Fruit fly (Drosophila melanogaster): ENCODE results near the gene CG17734.

CG17734 gene

DNA sequence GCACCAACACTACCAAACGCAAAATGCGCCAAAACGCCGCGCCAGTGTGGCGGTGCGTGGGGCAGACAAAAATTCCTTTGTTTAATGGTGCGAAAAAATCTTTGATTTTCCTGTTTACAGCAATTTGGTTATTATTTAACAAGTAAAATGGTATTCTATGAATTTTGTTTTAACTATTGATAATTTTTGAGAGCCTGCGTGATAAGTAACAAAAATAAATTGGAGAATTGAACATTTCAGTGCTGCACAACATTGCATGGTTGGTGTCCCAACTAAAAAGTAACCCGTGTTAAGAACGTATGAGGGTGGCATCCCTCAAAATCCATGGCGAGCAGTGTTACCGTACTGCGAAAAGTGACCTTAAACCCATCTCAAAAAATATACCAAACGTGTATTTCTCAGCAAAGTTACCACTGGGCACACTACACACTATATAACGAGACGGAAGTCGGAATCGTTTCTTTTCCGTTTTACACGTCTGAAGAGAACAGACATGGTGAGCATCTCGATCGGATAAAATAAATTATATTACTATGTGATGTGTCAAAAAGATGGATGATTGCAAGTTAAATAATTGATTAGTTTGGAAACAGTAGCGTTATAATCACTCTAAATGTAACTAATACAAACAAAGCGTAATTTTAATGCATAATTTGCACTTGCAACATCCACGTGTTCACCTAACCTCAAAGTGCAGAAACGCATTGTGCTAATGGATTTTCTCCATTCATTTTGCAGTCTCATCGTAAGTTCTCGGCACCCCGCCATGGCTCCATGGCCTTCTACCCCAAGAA, 22.2 kb downstream of the CG17734 start, which contains the start of the genes CG6693 and RpL3 (continued):
- TF ChIP-seq CG5245 (GFP tag; optimal IDR thresholded peaks at IDR 0.05) (peak; percentile 38), CG9932 (GFP tag; IDR thresholded peaks at IDR 0.05) (peak; percentile 63), CG8359 (GFP tag; optimal IDR thresholded peaks at IDR 0.05; ENCODE audit: borderline replicate concordance) (peak; percentile 46), tup (GFP tag; optimal IDR thresholded peaks at IDR 0.05) (no peak), jing (GFP tag; optimal IDR thresholded peaks at IDR 0.05) (no peak), Side (GFP tag; optimal IDR thresholded peaks at IDR 0.05) (peak; percentile 63), crc (GFP tag; optimal IDR thresholded peaks at IDR 0.05) (no peak), CG8388 (GFP tag; optimal IDR thresholded peaks at IDR 0.05) (peak; percentile 58), CG42726 (GFP tag; IDR thresholded peaks at IDR 0.05; ENCODE audit: partially characterized antibody) (peak; percentile 77; the same call in 1 of the 2 replicates), Deaf1 (tag; optimal IDR thresholded peaks at IDR 0.05) (peak; percentile 49), ato (GFP tag; IDR thresholded peaks at IDR 0.05; ENCODE audit: partially characterized antibody) (peak; percentile 57), CG9797 (GFP tag; optimal IDR thresholded peaks at IDR 0.05) (peak; percentile 100), Mrtf (GFP tag; IDR thresholded peaks at IDR 0.05) (peak; percentile 51; the same call in 1 of the 3 replicates), slou (GFP tag; optimal IDR thresholded peaks at IDR 0.05) (peak; percentile 56), CG6765 (GFP tag; optimal IDR thresholded peaks at IDR 0.05) (peak; percentile 93), CG6813 (GFP tag; optimal IDR thresholded peaks at IDR 0.05) (peak; percentile 90), sob (GFP tag; IDR thresholded peaks at IDR 0.05) (peak; percentile 85), CG12942 (GFP tag; optimal IDR thresholded peaks at IDR 0.05) (peak; percentile 19), so (GFP tag; IDR thresholded peaks at IDR 0.05) (peak; percentile 78; the same call in 2 of the 3 replicates), nmo (GFP tag; optimal IDR thresholded peaks at IDR 0.05) (peak; percentile 70), maf-S (GFP tag; optimal IDR thresholded peaks at IDR 0.05) (no peak), trh (GFP tag; optimal IDR thresholded peaks at IDR 0.05) (peak; percentile 48), Lhr (GFP tag; optimal IDR thresholded peaks at IDR 0.05) (peak; percentile 97), abd-A (tag; optimal IDR thresholded peaks at IDR 0.05) (no peak), sisA (GFP tag; IDR thresholded peaks at IDR 0.05) (no peak), Hmr (GFP tag; optimal IDR thresholded peaks at IDR 0.05) (peak; percentile 94), BEAF-32 (GFP tag; optimal IDR thresholded peaks at IDR 0.05) (peak; percentile 61), Rx (GFP tag; IDR thresholded peaks at IDR 0.05) (peak; percentile 36; the same call in 1 of the 2 replicates), CG7372 (GFP tag; IDR thresholded peaks at IDR 0.05) (no peak), CG4854 (GFP tag; optimal IDR thresholded peaks at IDR 0.05) (peak; percentile 76), CG14050 (GFP tag; IDR thresholded peaks at IDR 0.05) (peak; percentile 40; the same call in 2 of the 3 replicates)

DNA sequence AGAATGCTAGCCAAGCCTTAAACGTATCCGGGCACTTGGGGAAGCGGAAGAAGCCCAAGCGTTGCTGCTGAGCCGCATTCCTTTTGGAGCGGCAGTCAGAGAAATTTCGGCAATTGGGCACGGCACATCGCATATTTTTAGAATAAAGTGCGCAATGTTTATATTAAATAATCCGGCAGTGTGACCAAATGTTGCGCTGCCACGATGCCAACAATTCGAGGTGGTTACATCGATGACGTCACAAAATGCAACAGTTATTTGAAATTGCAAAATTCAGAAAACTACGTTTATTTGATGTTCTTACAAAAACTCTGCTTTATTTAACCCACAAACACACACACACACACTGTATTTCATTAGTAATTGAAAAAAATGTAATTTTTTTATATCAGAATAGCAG, 23.9 kb downstream of the CG17734 start, which contains the start of gene CG6689:
Gene CG6689, minus strand, starts transcription at position 182 of the 400 bp plus-strand sequence.
- no peak for TF ChIP-seq CkIIα-i1 (GFP tag; IDR thresholded peaks at IDR 0.05)
- peak; percentile 58 for TF ChIP-seq BtbVII (GFP tag; optimal IDR thresholded peaks at IDR 0.05)
- TF ChIP-seq trem (tag; optimal IDR thresholded peaks at IDR 0.05), result peak; percentile 56
- peak; percentile 15 for TF ChIP-seq B-H2 (GFP tag; optimal IDR thresholded peaks at IDR 0.05)
- no peak for TF ChIP-seq bigmax (GFP tag; optimal IDR thresholded peaks at IDR 0.05)
- TF ChIP-seq nau (GFP tag; optimal IDR thresholded peaks at IDR 0.05), result no peak
- TF ChIP-seq lilli (GFP tag; optimal IDR thresholded peaks at IDR 0.05), result peak; percentile 43
- no peak for TF ChIP-seq Ets65A (GFP tag)
- TF ChIP-seq ato (GFP tag; IDR thresholded peaks at IDR 0.05; ENCODE audit: partially characterized antibody), result no peak
- no peak for TF ChIP-seq CG32772 (GFP tag; IDR thresholded peaks at IDR 0.05)
- TF ChIP-seq wor (GFP tag; IDR thresholded peaks at IDR 0.05), result no peak
- no peak for TF ChIP-seq Kr (GFP tag; optimal IDR thresholded peaks at IDR 0.05)
- peak; percentile 66; the same call in 1 of the 3 replicates for TF ChIP-seq ci (GFP tag; IDR thresholded peaks at IDR 0.05)
- TF ChIP-seq CG16863 (GFP tag; optimal IDR thresholded peaks at IDR 0.05), result no peak
- peak; percentile 20 for TF ChIP-seq CG2120 (GFP tag; optimal IDR thresholded peaks at IDR 0.05)
- no peak for TF ChIP-seq Sry-β (GFP tag; optimal IDR thresholded peaks at IDR 0.05)
- TF ChIP-seq ssp (GFP tag; IDR thresholded peaks at IDR 0.05), result peak; percentile 79
- TF ChIP-seq schlank (tag; optimal IDR thresholded peaks at IDR 0.05), result no peak
- TF ChIP-seq cg (GFP tag; optimal IDR thresholded peaks at IDR 0.05), result no peak
- TF ChIP-seq tup (GFP tag; optimal IDR thresholded peaks at IDR 0.05), result no peak
- TF ChIP-seq B-H1 (GFP tag; IDR thresholded peaks at IDR 0.05), result no peak
